Fruit fly (Drosophila melanogaster) whole organism, embryonic: ENCODE data around the gene Sc2.

Experiments used
- Antp ChIP-seq: fragments of 200-800 bp; sonication (Bioruptor generic); optimal IDR thresholded peaks from 3 replicates; lab custom pipeline; 2016; ENCODE audit warnings: missing biosample characterization, missing genetic modification characterization
- Asciz ChIP-seq: fragments of 200-800 bp; sonication (Bioruptor generic); optimal IDR thresholded peaks from 2 replicates; lab custom pipeline; 2017; ENCODE audit warnings: missing biosample characterization, mild to moderate bottlenecking, missing genetic modification characterization, missing genetic modification reagents
- Bdp1 ChIP-seq: fragments of 200-800 bp; sonication (Bioruptor generic); optimal IDR thresholded peaks from 3 replicates; lab custom pipeline; 2016; ENCODE audit warnings: missing biosample characterization, missing genetic modification characterization
- Bgb ChIP-seq: fragments of 200-800 bp; sonication (Bioruptor generic); IDR thresholded peaks from 2 replicates; pipeline ENCODE4 v1.3.6; 2022; ENCODE audit warnings: missing biosample characterization, missing genetic modification characterization; ENCODE audit not compliant: partially characterized antibody
- C15 ChIP-seq: fragments of 200-800 bp; sonication (Bioruptor generic); IDR thresholded peaks from 3 replicates; pipeline ENCODE4 v1.3.6; 2022; ENCODE audit warnings: missing biosample characterization, missing genetic modification characterization
- CG10147 ChIP-seq: fragments of 200-800 bp; sonication (Bioruptor generic); optimal IDR thresholded peaks from 2 replicates; lab custom pipeline; 2019; ENCODE audit warnings: missing biosample characterization, mild to moderate bottlenecking, missing genetic modification characterization, moderate library complexity
- CG1024 ChIP-seq: fragments of 200-800 bp; sonication (Bioruptor generic); IDR thresholded peaks from 2 replicates; pipeline ENCODE4 v1.3.6; 2022; ENCODE audit warnings: missing biosample characterization, missing genetic modification characterization
- CG11247 ChIP-seq: fragments of 200-800 bp; sonication (Bioruptor generic); IDR thresholded peaks from 2 replicates; pipeline ENCODE4 v1.3.6; 2022; ENCODE audit warnings: missing biosample characterization, missing genetic modification characterization
- CG12391 ChIP-seq: fragments of 200-800 bp; sonication (Bioruptor generic); optimal IDR thresholded peaks from 3 replicates; lab custom pipeline; 2018; ENCODE audit warnings: missing biosample characterization, mild to moderate bottlenecking, missing genetic modification characterization, moderate library complexity
- CG12659 ChIP-seq: fragments of 200-800 bp; sonication (Bioruptor generic); optimal IDR thresholded peaks from 3 replicates; lab custom pipeline; 2017; ENCODE audit warnings: mild to moderate bottlenecking, missing biosample characterization, missing genetic modification reagents, missing genetic modification characterization
- CG13296 ChIP-seq: fragments of 200-800 bp; sonication (Bioruptor generic); optimal IDR thresholded peaks from 3 replicates; lab custom pipeline; 2018; ENCODE audit warnings: missing biosample characterization, mild to moderate bottlenecking, missing genetic modification characterization
- CG15479 ChIP-seq: fragments of 200-800 bp; sonication (Bioruptor generic); optimal IDR thresholded peaks from 3 replicates; lab custom pipeline; 2019; ENCODE audit warnings: missing biosample characterization, mild to moderate bottlenecking, missing genetic modification characterization, moderate library complexity
- CG15696 ChIP-seq: fragments of 200-800 bp; sonication (Bioruptor generic); optimal IDR thresholded peaks from 2 replicates; lab custom pipeline; 2019; ENCODE audit warnings: missing biosample characterization, mild to moderate bottlenecking, missing genetic modification characterization, moderate library complexity
- CG16779 ChIP-seq: fragments of 200-800 bp; sonication (Bioruptor generic); IDR thresholded peaks from 2 replicates; pipeline ENCODE4 v1.3.6; 2022; ENCODE audit warnings: missing biosample characterization, missing genetic modification characterization
- CG6689 ChIP-seq: fragments of 200-800 bp; sonication (Bioruptor generic); IDR thresholded peaks from 2 replicates; pipeline ENCODE4 v1.3.6; 2022; ENCODE audit warnings: missing biosample characterization, missing genetic modification characterization
- CG6791 ChIP-seq: fragments of 200-800 bp; sonication (Bioruptor generic); IDR thresholded peaks from 3 replicates; pipeline ENCODE4 v1.3.6; 2022; ENCODE audit warnings: missing biosample characterization, missing genetic modification characterization; ENCODE audit not compliant: partially characterized antibody
- CG9797 ChIP-seq: fragments of 200-800 bp; sonication (Bioruptor generic); optimal IDR thresholded peaks from 3 replicates; lab custom pipeline; 2018; ENCODE audit warnings: missing biosample characterization, mild to moderate bottlenecking, missing genetic modification characterization
- D19B ChIP-seq: fragments of 200-800 bp; sonication (Bioruptor generic); optimal IDR thresholded peaks from 2 replicates; lab custom pipeline; 2017; ENCODE audit warnings: missing biosample characterization, mild to moderate bottlenecking, missing genetic modification characterization
- Doc2 ChIP-seq: fragments of 200-800 bp; sonication (Bioruptor generic); IDR thresholded peaks from 2 replicates; pipeline ENCODE4 v1.3.6; 2022; ENCODE audit warnings: missing biosample characterization, missing genetic modification characterization
- Elba2 ChIP-seq: fragments of 200-800 bp; sonication (Bioruptor generic); optimal IDR thresholded peaks from 3 replicates; lab custom pipeline; 2016; ENCODE audit warnings: missing biosample characterization, missing genetic modification characterization
- Ets97D ChIP-seq: fragments of 200-800 bp; sonication (Bioruptor generic); optimal IDR thresholded peaks from 3 replicates; lab custom pipeline; 2016; ENCODE audit warnings: missing biosample characterization, missing genetic modification characterization
- Fer3 ChIP-seq: fragments of 200-800 bp; sonication (Bioruptor generic); optimal IDR thresholded peaks from 2 replicates; lab custom pipeline; 2018; ENCODE audit warnings: missing biosample characterization, mild to moderate bottlenecking, missing genetic modification characterization, moderate library complexity
- HLH54F ChIP-seq: fragments of 200-800 bp; sonication (Bioruptor generic); optimal IDR thresholded peaks from 3 replicates; lab custom pipeline; 2016; ENCODE audit warnings: missing biosample characterization, missing genetic modification characterization
- Hsf ChIP-seq: fragments of 200-800 bp; sonication (Bioruptor generic); optimal IDR thresholded peaks from 3 replicates; lab custom pipeline; 2016; ENCODE audit warnings: missing biosample characterization, missing genetic modification characterization
- MBD-R2 ChIP-seq: fragments of 200-800 bp; sonication (Bioruptor generic); IDR thresholded peaks from 2 replicates; pipeline ENCODE4 v1.3.6; 2022; ENCODE audit warnings: missing biosample characterization, missing genetic modification characterization
- Mrtf ChIP-seq: fragments of 200-800 bp; sonication (Bioruptor generic); IDR thresholded peaks from 3 replicates; pipeline ENCODE4 v1.3.6; 2022; ENCODE audit warnings: missing biosample characterization, missing genetic modification characterization
- NC2β ChIP-seq: fragments of 200-800 bp; sonication (Bioruptor generic); optimal IDR thresholded peaks from 2 replicates; lab custom pipeline; 2016; ENCODE audit warnings: missing biosample characterization, missing genetic modification characterization
- Rfx ChIP-seq: fragments of 200-800 bp; sonication (Bioruptor generic); IDR thresholded peaks from 2 replicates; pipeline ENCODE4 v1.3.6; 2022; ENCODE audit warnings: missing biosample characterization, missing genetic modification characterization
- Six4 ChIP-seq: fragments of 200-800 bp; sonication (Bioruptor generic); optimal IDR thresholded peaks from 2 replicates; lab custom pipeline; 2016; ENCODE audit warnings: missing biosample characterization, missing genetic modification characterization
- Sry-β ChIP-seq: fragments of 200-800 bp; sonication (Bioruptor generic); optimal IDR thresholded peaks from 2 replicates; lab custom pipeline; 2018; ENCODE audit warnings: missing biosample characterization, mild to moderate bottlenecking, missing genetic modification characterization, moderate library complexity
- croc ChIP-seq: fragments of 200-800 bp; sonication (Bioruptor generic); conservative IDR thresholded peaks from 3 replicates; pipeline ENCODE4 v1.3.6; 2022; ENCODE audit warnings: missing biosample characterization, missing genetic modification characterization
- dati ChIP-seq: fragments of 200-800 bp; sonication (Bioruptor generic); IDR thresholded peaks from 2 replicates; pipeline ENCODE4 v1.3.6; 2022; ENCODE audit warnings: missing biosample characterization, missing genetic modification characterization
- emc ChIP-seq: fragments of 200-800 bp; sonication (Bioruptor generic); optimal IDR thresholded peaks from 2 replicates; lab custom pipeline; 2016; ENCODE audit warnings: missing biosample characterization, missing genetic modification characterization
- en ChIP-seq: fragments of 200-800 bp; sonication (Bioruptor generic); optimal IDR thresholded peaks from 2 replicates; lab custom pipeline; 2016; ENCODE audit warnings: missing biosample characterization, missing genetic modification characterization
- gce ChIP-seq: fragments of 200-800 bp; sonication (Bioruptor generic); IDR thresholded peaks from 3 replicates; pipeline ENCODE4 v1.3.6; 2022; ENCODE audit warnings: missing biosample characterization, missing genetic modification characterization
- gcm2 ChIP-seq: fragments of 200-800 bp; sonication (Bioruptor generic); optimal IDR thresholded peaks from 2 replicates; lab custom pipeline; 2016; ENCODE audit warnings: missing biosample characterization, missing genetic modification characterization
- hbn ChIP-seq: fragments of 200-800 bp; sonication (Bioruptor generic); IDR thresholded peaks from 2 replicates; pipeline ENCODE4 v1.3.6; 2022; ENCODE audit warnings: missing biosample characterization, missing genetic modification characterization; ENCODE audit not compliant: partially characterized antibody
- jing ChIP-seq: fragments of 200-800 bp; sonication (Bioruptor generic); optimal IDR thresholded peaks from 2 replicates; lab custom pipeline; 2018; ENCODE audit warnings: missing biosample characterization, mild to moderate bottlenecking, missing genetic modification characterization
- klu ChIP-seq: fragments of 200-800 bp; sonication (Bioruptor generic); IDR thresholded peaks from 2 replicates; pipeline ENCODE4 v1.3.6; 2022; ENCODE audit warnings: missing biosample characterization, missing genetic modification characterization
- lilli ChIP-seq: fragments of 200-800 bp; sonication (Bioruptor generic); optimal IDR thresholded peaks from 3 replicates; lab custom pipeline; 2016; ENCODE audit warnings: missing biosample characterization, missing genetic modification characterization
- lola ChIP-seq, 3 experiments: fragments of >200 bp in 2 of 3; fragments of 200-800 bp in 1 of 3; sonication (Bioruptor generic) in 1 of 3; optimal IDR thresholded peaks; 2 replicates each; lab custom pipeline; 2017 to 2019; ENCODE audit warnings: missing biosample characterization in 3 of 3, missing genetic modification characterization in 3 of 3, mild to moderate bottlenecking in 1 of 3, moderate library complexity in 1 of 3
- luna ChIP-seq: fragments of 200-800 bp; sonication (Bioruptor generic); optimal IDR thresholded peaks from 2 replicates; lab custom pipeline; 2016; ENCODE audit warnings: missing biosample characterization, missing genetic modification characterization
- mirr ChIP-seq: fragments of 200-800 bp; sonication (Bioruptor generic); optimal IDR thresholded peaks from 3 replicates; lab custom pipeline; 2018; ENCODE audit warnings: missing biosample characterization, mild to moderate bottlenecking, missing genetic modification characterization
- nau ChIP-seq: fragments of 200-800 bp; sonication (Bioruptor generic); optimal IDR thresholded peaks from 3 replicates; lab custom pipeline; 2017; ENCODE audit warnings: missing biosample characterization, mild to moderate bottlenecking, missing genetic modification characterization, missing genetic modification reagents
- onecut ChIP-seq: fragments of 200-800 bp; sonication (Bioruptor generic); IDR thresholded peaks from 2 replicates; pipeline ENCODE4 v1.3.6; 2022; ENCODE audit warnings: missing biosample characterization, missing genetic modification characterization
- scrt ChIP-seq: fragments of 200-800 bp; sonication (Bioruptor generic); optimal IDR thresholded peaks from 2 replicates; lab custom pipeline; 2018; ENCODE audit warnings: missing biosample characterization, mild to moderate bottlenecking, missing genetic modification characterization, moderate library complexity
- slou ChIP-seq: fragments of 200-800 bp; sonication (Bioruptor generic); optimal IDR thresholded peaks from 3 replicates; lab custom pipeline; 2016; ENCODE audit warnings: missing biosample characterization, missing genetic modification characterization
- ttk ChIP-seq: fragments of 200-800 bp; sonication (Bioruptor generic); IDR thresholded peaks from 2 replicates; pipeline ENCODE4 v2.1.2; 2022; ENCODE audit warnings: missing biosample characterization, missing genetic modification characterization
- vfl ChIP-seq: fragments of 200-800 bp; sonication (Bioruptor generic); optimal IDR thresholded peaks from 2 replicates; lab custom pipeline; 2016; ENCODE audit warnings: missing biosample characterization, missing genetic modification characterization
- wdn ChIP-seq: fragments of 200-800 bp; sonication (Bioruptor generic); IDR thresholded peaks from 2 replicates; pipeline ENCODE4 v1.3.6; 2022; ENCODE audit warnings: missing biosample characterization, missing genetic modification characterization

Gene Sc2

DNA sequence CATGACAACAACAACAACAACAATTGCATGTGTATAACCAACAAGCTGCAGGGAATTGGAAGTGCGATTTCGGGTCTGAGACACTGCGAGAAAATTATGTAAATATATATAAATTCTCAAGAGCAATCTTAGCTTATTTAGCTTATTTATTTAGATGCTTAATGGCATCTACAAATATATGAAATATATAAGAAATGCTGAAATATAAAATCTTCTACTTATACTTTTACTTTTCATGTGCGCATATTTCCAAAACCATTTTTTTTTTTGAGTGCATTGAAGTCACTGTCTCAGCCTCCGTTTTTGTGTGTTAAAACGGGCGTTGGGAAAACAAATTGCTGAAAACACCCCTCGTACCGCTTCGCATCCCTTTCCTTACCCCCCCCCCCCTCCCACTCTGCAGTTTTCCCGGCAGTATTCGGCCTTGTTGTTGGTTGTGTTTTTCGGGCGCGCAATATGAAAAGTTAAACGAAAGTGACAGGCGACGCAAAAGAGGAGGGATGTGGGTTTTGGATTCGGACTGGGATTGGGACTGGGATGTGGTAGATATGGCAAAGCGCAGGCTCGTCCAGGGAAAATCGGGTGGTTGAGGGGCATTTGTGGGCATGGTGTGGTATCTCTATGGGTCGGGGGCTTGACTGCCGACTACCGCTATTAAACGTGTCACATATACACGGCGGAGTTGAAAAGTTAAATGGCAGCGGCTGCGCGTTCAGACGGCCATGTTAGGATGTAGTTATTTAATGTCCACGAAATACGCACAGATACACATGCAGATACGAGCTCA, 47.9 kb upstream of the Sc2 start (continued):
- no peak for TF ChIP-seq Fer3 (tag; lab: Kevin White, UChicago)
- TF ChIP-seq Doc2 (GFP tag; lab: Robert Waterston, UW), result no peak
- no peak for TF ChIP-seq MBD-R2 (GFP tag; lab: Robert Waterston, UW)
- no peak for TF ChIP-seq hbn (GFP tag; lab: Robert Waterston, UW)
- no peak for TF ChIP-seq klu (GFP tag; lab: Robert Waterston, UW)
- TF ChIP-seq ttk (GFP tag; lab: Robert Waterston, UW), result no peak
- no peak for TF ChIP-seq CG10147 (GFP tag; lab: Kevin White, UChicago)
- TF ChIP-seq CG15479 (GFP tag; lab: Kevin White, UChicago), result no peak
- no peak for TF ChIP-seq Sry-β
- peak; percentile 51 for TF ChIP-seq CG1024
- TF ChIP-seq vfl (GFP tag; lab: Kevin White, UChicago), result no peak
- TF ChIP-seq Rfx (GFP tag; lab: Robert Waterston, UW), result no peak
- TF ChIP-seq CG6689 (GFP tag; lab: Robert Waterston, UW), result peak; percentile 69
- TF ChIP-seq CG15696 (tag; lab: Kevin White, UChicago), result peak; percentile 73
- TF ChIP-seq dati (GFP tag; lab: Robert Waterston, UW), result no peak
- no peak for TF ChIP-seq en
- TF ChIP-seq Mrtf (GFP tag; lab: Robert Waterston, UW), result no peak
- no peak for TF ChIP-seq HLH54F (GFP tag; lab: Kevin White, UChicago)
- TF ChIP-seq Elba2, result peak; percentile 21
- peak in 1 of 3 experiments; percentile 84 for TF ChIP-seq lola (GFP tag; optimal IDR thresholded peaks at IDR 0.05; lab: Kevin White, UChicago)
- TF ChIP-seq D19B (GFP tag; lab: Kevin White, UChicago), result no peak
- no peak for TF ChIP-seq nau
- TF ChIP-seq CG6791, result no peak
- TF ChIP-seq Asciz (GFP tag; lab: Kevin White, UChicago), result peak; percentile 3
- no peak for TF ChIP-seq NC2β (GFP tag; lab: Kevin White, UChicago)
- TF ChIP-seq luna, result no peak
- no peak for TF ChIP-seq mirr (GFP tag; lab: Kevin White, UChicago)
- peak; percentile 46 for TF ChIP-seq Six4 (GFP tag; lab: Kevin White, UChicago)
- TF ChIP-seq Antp (GFP tag; lab: Kevin White, UChicago), result no peak
- no peak for TF ChIP-seq gce (GFP tag; lab: Robert Waterston, UW)
- no peak for TF ChIP-seq Bdp1 (GFP tag; lab: Kevin White, UChicago)
- peak; percentile 38; the same call in 1 of the 2 replicates for TF ChIP-seq onecut (GFP tag; lab: Robert Waterston, UW)
- TF ChIP-seq C15 (GFP tag; lab: Robert Waterston, UW), result no peak
- no peak for TF ChIP-seq CG16779 (GFP tag; lab: Robert Waterston, UW)
- no peak for TF ChIP-seq emc (GFP tag; lab: Kevin White, UChicago)
- no peak for TF ChIP-seq Bgb
- peak; percentile 48; the same call in 1 of the 3 replicates for TF ChIP-seq croc (GFP tag; lab: Robert Waterston, UW)
- TF ChIP-seq CG12391, result peak; percentile 76
- TF ChIP-seq wdn (GFP tag; lab: Robert Waterston, UW), result no peak
- TF ChIP-seq CG13296 (GFP tag; lab: Kevin White, UChicago), result no peak
- TF ChIP-seq slou (GFP tag; lab: Kevin White, UChicago), result no peak
- TF ChIP-seq Hsf (GFP tag; lab: Kevin White, UChicago), result peak; percentile 28
- no peak for TF ChIP-seq CG11247
- TF ChIP-seq scrt (GFP tag; lab: Kevin White, UChicago), result peak; percentile 83
- TF ChIP-seq CG12659 (GFP tag; lab: Kevin White, UChicago), result peak; percentile 12
- no peak for TF ChIP-seq gcm2 (GFP tag; lab: Kevin White, UChicago)
- no peak for TF ChIP-seq jing (GFP tag; lab: Kevin White, UChicago)
- no peak for TF ChIP-seq Ets97D (GFP tag; lab: Kevin White, UChicago)
- TF ChIP-seq CG9797, result no peak
- peak; percentile 4 for TF ChIP-seq lilli (GFP tag; lab: Kevin White, UChicago)
